Fruit fly (Drosophila melanogaster) ovary, adult (tissue): ENCODE measurements around the gene Manf.

Source experiments
- CG17801 ChIP-seq: fragments of 200-800 bp; optimal IDR thresholded peaks from 2 replicates; lab custom pipeline; 2019; ENCODE audit warnings: missing biosample characterization, mild to moderate bottlenecking, missing genetic modification characterization, moderate library complexity; ENCODE audit not compliant: partially characterized antibody

Manf gene

DNA sequence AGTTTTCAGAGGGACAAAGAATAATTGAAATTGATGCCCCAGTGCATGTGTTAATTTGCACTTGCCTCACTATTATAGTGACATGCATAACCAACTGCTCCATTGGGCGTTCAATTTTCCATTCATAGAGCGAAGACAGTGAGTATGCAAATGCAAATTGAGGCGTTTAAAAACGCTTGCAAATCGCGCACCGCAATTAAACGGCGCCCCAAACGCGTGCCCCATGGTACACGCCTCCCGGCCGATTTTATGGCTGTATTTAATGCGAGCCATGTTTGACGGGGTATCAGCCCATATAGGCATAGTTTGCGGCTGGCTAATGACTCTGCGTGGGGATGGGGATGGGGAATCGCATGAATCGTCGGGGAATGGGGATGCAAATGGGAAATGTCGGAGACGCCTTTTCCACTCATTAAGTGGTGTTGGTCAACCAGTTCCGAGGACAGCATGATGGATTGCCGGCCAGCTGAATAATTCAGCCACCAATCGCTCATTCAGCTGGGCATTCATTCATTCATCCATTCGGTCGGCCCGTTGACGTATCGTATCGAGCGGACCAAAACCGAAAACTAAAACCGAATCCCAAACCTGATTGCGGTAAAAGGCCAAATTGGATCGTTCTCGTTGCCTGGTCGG is 13.6 kb upstream of the Manf start:
- no peak for TF ChIP-seq CG17801 (GFP tag; lab: Kevin White, UChicago)

DNA sequence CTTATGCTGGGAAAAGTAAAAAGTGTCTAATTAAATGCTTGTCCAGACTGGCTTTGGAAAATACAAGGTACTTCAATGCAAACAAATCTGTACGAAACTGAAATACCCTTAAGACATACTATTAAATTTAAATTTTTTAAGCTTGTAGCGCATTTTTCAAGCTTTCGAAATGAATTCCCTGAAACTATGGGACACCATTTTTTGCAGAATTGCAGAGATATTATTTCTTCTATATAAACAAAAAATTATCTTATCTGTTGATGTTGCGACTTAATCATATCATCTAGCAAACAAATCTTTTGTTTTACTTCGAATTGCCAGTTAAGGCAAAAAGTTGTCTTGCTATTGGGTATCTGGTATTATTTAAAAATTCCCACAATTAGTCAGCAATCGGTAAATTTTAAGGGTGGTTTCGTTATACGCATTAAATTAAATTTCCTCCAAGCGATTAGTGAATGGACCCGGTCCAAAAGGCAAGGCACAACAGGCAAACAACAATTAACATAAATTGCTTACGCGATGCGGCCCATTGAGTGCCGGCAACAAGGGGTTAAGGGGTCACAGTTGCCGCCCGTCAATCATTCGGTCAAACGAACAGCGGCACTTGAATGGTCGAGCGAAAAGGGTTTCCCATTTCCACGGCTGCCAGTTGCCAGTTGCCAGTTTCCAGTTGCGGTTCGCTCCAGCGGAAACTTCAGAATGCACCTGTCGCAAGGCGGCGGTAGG is 12.7 kb upstream of the Manf start:
- TF ChIP-seq CG17801 (GFP tag; lab: Kevin White, UChicago), result no peak

DNA sequence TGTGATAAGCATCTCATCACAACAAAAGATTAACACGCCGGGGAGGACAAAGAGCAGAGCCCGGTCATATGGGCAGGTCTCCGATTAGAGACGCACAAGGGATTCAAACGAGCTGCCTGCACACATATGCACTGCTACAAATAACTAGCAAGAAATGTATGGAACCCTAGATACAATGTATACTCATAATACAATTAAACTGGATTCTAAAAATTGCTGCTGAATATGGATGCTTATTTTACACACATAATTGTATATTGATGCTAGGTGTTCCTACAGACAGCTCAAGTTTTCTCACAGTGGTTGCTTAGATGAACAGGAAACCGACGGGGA is 12.2 kb upstream of the Manf start:
- TF ChIP-seq CG17801 (GFP tag; lab: Kevin White, UChicago), result no peak

DNA sequence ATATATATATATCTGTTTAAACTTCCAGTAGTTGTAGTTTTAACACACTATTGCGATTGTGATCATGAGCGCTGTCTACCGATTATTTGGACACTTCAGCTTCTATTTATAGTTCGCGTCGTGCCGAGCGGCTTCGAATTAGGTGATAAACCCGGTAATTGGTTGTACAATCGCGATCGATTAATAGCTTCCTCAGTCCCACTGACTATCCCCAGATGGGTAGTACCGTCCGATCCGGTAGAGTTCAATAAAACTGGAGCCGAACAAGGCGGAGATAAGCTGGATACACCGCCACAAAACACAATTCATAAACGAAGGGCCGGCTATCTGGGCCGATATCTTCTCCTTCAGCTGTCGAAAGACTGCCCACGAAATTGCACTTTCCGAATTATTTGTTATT is 11.3 kb upstream of the Manf start:
- no peak for TF ChIP-seq CG17801 (GFP tag; lab: Kevin White, UChicago)

DNA sequence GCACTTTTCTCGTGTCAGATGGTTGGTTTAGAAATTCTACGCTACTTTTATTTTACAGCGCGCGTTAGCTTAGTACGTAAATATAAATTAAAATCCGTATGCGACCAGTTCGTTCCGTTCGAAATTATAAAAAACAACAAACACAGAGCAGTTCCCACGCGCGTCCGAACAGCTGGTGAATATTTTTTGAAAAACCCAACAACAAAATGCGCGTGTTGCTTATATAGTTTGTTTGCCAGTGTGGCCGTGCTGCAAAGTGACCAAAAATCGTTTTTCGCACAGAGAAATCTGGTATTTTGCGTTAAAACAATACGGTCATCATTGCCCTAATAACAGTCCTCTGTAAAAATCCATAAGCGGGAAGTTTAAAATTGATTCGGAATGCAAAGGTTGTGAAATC is 10.9 kb upstream of the Manf start:
- TF ChIP-seq CG17801 (GFP tag; lab: Kevin White, UChicago), result peak; percentile 54

DNA sequence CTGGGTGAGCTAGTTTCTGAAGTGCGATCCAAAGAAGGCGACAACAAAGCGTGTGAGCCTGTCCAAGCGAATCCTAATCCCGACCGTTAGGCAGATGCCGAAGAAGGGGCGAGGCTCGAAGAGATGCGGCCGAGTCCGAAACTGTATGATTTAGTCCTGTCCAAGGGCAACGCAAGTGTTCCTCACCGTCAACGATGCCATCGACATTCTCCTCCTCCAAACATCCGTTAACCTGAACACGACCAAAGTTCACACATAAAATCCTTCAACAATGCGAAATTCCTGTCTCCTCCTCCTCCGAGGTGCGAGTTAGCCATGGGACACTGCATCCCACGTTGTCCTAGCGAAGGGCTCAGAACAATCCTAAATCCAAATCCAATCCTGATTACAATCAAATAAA is 9.7 kb upstream of the Manf start, which contains the start of gene Sulf1:
Gene Sulf1, minus strand, starts transcription at position 101 of the 400 bp plus-strand sequence.
- TF ChIP-seq CG17801 (GFP tag; lab: Kevin White, UChicago), result no peak

DNA sequence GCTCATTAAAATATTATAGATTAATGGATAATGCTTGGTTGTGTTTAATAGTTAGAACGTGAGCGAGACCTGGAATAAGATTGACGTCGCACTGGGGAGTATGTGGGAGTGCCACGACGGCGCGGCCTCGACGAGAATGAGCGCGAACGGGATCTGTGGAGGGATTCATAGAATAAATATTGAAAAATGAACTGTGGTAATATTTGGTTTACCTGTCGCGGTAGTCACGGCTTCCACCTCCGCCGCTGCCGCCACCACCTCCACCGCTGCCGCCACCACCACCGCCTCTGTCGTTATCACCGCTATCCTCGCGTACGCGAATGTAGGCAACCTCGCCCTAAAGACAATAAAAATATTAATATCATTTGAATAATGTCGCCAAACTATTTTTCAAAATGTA is 8.6 kb upstream of the Manf start:
- TF ChIP-seq CG17801 (GFP tag; lab: Kevin White, UChicago), result no peak

DNA sequence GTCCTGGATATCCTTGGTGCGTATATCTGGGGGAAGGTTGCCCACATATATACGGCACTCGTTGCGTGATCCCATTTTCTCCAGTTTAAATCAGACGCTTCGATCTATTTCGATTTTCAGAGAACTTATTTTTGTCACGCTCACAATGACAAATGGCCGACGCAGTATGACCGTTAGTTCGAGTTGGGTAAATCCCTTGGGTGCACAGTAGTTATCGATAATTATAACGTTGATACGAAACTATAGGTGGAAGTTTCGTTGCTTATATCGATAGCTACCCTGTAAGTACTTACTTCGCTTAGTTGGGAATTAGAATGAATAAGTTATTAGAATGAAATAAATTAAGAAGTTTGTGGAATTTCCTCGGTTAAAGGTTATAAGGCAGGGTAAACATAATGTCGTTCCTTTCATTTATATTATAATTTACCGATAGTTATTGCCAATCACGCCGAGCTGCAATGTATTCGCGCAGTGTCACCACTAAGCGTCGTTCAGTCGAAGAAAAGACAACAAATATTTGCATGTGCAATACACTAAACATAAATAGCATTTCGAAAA is 7.3 kb upstream of the Manf start, which contains the start of the genes SF2 and pad:
Gene SF2, minus strand, starts transcription at position 172 of the 558 bp plus-strand sequence.
Gene pad, plus strand, starts transcription at position 502 of the 558 bp plus-strand sequence.
- TF ChIP-seq CG17801 (GFP tag; lab: Kevin White, UChicago), result peak; percentile 77

DNA sequence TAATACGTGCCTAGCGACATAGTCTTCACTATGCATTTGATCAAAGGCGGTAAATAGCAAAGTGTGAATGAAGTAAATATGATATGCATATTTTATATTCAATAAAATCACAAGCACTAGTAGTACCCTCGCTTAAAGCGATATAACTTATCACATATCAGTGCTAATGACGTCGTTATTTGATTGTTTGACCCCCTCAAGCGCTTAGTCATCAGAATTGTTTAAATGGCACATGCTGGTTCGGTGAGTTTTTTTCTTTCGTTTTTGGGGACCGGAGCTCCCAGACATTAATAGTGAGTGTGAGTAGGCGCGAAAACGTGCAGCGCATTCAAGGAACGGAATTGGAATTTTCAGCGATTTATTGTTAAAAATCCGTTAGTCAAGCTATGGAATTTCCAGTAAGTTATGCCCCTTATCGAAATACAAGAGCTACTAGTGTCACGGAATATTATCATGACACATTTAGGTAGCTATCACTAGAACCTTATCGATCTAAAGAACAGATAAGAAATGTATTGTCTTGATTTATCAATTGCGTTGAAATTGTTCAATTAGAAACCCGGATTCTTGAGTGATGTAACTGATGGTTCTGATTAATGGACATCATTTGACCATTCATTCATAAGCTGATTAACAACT is 1.5 kb upstream of the Manf start:
- no peak for TF ChIP-seq CG17801 (GFP tag; lab: Kevin White, UChicago)

DNA sequence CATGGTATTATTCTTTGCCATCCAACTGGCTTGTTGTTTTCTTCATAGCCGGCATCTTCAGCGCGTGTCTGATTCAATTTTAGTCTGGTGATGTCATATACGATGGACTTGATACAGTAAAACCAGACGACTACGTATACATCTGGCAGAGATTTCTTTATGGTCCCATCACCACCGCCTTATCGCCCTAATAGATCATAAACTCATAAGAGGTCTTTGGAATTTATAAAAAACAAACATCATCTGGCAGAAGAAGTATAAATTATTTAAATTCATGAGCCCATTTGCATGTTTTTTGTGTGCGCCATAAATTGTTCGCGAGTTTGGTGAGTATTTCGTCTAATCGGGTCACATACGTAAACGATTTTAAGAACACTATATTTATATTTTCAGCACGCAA is 915 bp upstream of the Manf start:
- TF ChIP-seq CG17801 (GFP tag; lab: Kevin White, UChicago), result no peak

DNA sequence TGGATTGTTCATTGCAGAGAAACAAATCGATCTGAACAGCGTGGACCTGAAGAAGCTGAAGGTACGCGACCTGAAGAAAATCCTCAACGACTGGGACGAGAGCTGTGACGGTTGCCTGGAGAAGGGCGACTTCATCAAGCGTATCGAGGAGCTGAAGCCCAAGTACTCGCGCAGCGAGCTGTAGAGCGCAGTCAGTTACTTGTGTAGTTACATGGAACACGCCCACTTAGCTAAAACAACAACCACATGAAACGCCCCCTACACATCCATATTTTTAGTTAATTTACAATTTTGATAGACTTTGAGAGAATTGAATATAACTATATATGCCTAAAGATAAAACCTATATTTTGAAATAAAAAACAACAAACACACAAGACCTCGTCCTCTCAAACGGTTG is 1.2 kb downstream of the Manf start:
- TF ChIP-seq CG17801 (GFP tag; lab: Kevin White, UChicago), result no peak

DNA sequence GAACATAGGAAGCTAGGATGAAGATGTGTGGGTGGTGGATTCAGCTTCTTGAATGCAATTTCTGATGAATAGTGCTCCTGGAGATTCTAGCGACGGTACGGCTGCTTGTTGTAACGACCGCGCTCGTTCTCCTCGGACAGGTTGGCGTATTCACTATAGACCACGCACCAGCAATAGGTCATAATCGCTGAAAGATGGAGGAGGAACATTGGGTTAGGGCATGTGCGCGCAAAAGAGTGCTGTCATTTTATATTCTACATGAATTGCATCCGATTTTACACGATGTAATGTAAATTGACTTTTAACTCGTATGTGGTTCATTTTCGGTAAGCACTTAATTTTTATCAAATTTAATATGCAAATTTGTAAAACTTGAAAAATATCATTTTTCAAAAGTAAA is 1.8 kb downstream of the Manf start:
- TF ChIP-seq CG17801 (GFP tag; lab: Kevin White, UChicago), result no peak

DNA sequence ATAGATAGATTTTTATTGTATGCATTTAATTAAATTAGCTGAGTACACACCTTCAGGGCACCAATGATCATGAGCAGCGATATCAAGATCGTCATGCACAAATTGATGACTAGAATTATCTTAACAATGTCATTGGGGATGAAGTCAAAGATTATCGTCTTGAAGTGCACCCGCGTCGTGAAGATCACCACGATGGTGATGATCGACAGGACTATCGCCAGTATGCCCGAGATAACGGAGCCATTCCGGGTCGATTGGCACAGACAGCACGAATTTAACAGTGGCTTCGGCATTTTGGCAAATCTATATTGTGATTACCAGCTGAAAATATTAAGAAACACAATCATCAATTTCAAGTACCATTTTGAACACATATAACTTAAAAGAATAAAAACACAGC is 2.8 kb downstream of the Manf start:
- TF ChIP-seq CG17801 (GFP tag; lab: Kevin White, UChicago), result no peak

DNA sequence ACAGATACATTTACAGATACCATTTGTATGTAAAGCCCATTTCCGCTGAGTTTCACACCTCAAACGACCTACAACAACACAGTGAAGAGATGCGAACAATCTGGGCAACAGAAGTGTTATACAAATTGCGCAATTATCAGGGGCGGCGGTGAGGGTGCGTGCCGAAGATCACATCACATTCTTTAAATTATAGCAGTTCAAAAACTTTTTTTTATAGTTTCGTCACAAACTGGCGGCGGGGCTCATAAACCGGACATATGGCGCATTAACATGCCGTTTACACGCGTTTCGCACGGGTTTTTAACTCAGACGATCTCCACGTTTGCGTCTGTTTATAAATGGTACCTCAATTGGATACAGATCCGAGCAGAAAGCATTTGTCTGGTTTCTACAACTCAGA is 4.0 kb downstream of the Manf start:
- no peak for TF ChIP-seq CG17801 (GFP tag; lab: Kevin White, UChicago)

DNA sequence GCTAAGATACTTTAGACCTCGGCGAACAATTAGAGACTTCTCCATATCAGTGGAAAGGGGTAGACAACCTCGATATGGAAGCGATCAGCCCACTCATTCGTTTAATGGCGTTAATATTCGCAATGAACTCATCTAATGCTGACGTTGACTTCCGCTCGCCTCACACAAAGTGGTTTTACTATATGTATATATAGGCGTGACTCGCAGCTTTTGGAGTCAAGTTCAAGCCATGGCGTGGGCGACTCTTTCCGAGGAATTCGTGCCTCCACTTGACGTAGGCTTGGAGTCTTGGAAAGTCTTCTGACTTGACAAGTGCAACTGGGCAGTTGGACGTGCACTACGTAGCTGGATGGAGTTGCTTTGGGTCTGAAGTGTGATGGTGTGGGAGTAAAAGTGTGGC is 4.5 kb downstream of the Manf start:
- no peak for TF ChIP-seq CG17801 (GFP tag; lab: Kevin White, UChicago)
